Fruit fly (Drosophila melanogaster) Kc167 (cell line): ENCODE data around the gene CG4982.

Source experiments
- Myc ChIP-seq: fragments of >200 bp; optimal IDR thresholded peaks from 2 replicates; lab custom pipeline; 2017; ENCODE audit warnings: missing external identifiers
- ttk ChIP-seq: sonication (Bioruptor generic); optimal IDR thresholded peaks from 2 replicates; lab custom pipeline; 2017; ENCODE audit warnings: missing external identifiers

DNA sequence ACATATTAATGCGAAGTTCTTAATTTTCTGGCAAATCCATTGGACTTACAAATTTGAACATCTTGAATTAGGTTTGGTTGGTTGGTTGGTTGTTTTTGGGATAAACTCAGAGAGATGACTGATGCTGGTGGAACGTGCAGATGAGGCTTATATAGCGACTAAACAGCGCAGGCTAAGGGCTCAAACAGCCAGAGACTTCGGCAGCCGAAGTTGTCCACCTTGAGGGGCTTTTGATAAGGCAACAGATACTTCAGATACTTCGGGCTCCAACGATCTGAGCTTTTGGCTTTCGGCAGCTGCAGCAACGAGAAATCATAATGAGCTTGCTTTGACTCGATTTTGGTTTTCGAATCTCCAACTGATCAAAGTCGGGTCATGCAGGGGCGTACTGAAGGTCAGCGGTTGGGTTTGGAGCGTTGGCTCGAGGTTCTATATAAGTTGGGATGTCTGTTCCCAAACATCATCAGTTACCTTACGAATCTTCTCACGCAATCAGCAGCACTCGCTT is 18.2 kb downstream of the CG4982 start, which contains the start of the genes CG13041 and CG13060:
- no peak for TF ChIP-seq Myc (lab: Kevin White, UChicago)
- TF ChIP-seq ttk (lab: Kevin White, UChicago): no peak
